Worm (Caenorhabditis elegans) whole organism, L4/young adult: ENCODE data around the gene F09F9.2.

Source experiments
- W03F9.2 ChIP-seq: fragments of 150-350 bp; optimal IDR thresholded peaks from 2 replicates; lab custom pipeline; 2014; ENCODE audit warnings: missing biosample characterization, missing genetic modification characterization
- him-1 ChIP-seq: sonication (generic microtip); optimal IDR thresholded peaks from 2 replicates; lab custom pipeline; 2016; ENCODE audit warnings: missing genotype, missing genetic modification reagents, missing genetic modification characterization, missing compliant biosample characterization

- TF ChIP-seq W03F9.2 (tag; lab: Kevin White, UChicago) (no peak), him-1 (no peak)
Measured at ce11 chrX:4146046-4146445, 34.8 kb upstream of the F09F9.2 start.
